Fruit fly (Drosophila melanogaster): ENCODE results near the gene Exo84.
A peak's percentile ranks its signal among the peaks of the same experiment; 100 is the strongest.

Gene Exo84

dm6 chr3R:26041417-26042101 is 10.5 kb downstream of the Exo84 start, which contains the start of gene gro (continued):
- TF ChIP-seq tna (GFP tag; IDR thresholded peaks at IDR 0.05; ENCODE audit: partially characterized antibody) (peak; percentile 77), odd (GFP tag; optimal IDR thresholded peaks at IDR 0.05) (no peak), jing (GFP tag; optimal IDR thresholded peaks at IDR 0.05) (no peak), tap (tag; optimal IDR thresholded peaks at IDR 0.05) (no peak), exex (tag; optimal IDR thresholded peaks at IDR 0.05) (no peak), CG6854 (GFP tag; optimal IDR thresholded peaks at IDR 0.05) (no peak), CG11398 (GFP tag; optimal IDR thresholded peaks at IDR 0.05) (peak; percentile 24), CG31388 (GFP tag; optimal IDR thresholded peaks at IDR 0.05) (peak; percentile 13), inv (GFP tag; IDR thresholded peaks at IDR 0.05; ENCODE audit: partially characterized antibody) (peak; percentile 72), MBD-R2 (GFP tag; IDR thresholded peaks at IDR 0.05) (peak; percentile 67), Dll (GFP tag; IDR thresholded peaks at IDR 0.05; ENCODE audit: partially characterized antibody) (peak; percentile 76), lbe (GFP tag; optimal IDR thresholded peaks at IDR 0.05) (peak; percentile 49), onecut (GFP tag; IDR thresholded peaks at IDR 0.05) (peak; percentile 66), CG10543 (GFP tag; optimal IDR thresholded peaks at IDR 0.05) (peak; percentile 75), dimm (GFP tag; IDR thresholded peaks at IDR 0.05) (0 out of 2 replicates have a peak, but pooled peaks have one; percentile 25), CG16813 (GFP tag; IDR thresholded peaks at IDR 0.05; ENCODE audit: partially characterized antibody) (peak; percentile 78), Atf6 (GFP tag; IDR thresholded peaks at IDR 0.05) (peak; percentile 69), trh (GFP tag; optimal IDR thresholded peaks at IDR 0.05) (peak; percentile 15), CG4328 (GFP tag; optimal IDR thresholded peaks at IDR 0.05) (peak; percentile 30), ase (GFP tag; IDR thresholded peaks at IDR 0.05) (0 out of 3 replicates have a peak, but pooled peaks have one; percentile 44), CG14441 (GFP tag; IDR thresholded peaks at IDR 0.05) (peak; percentile 55), chn (GFP tag; optimal IDR thresholded peaks at IDR 0.05) (peak; percentile 78), CG14860 (GFP tag; IDR thresholded peaks at IDR 0.05; ENCODE audit: partially characterized antibody) (peak; percentile 80), Dref (GFP tag; IDR thresholded peaks at IDR 0.05) (peak; percentile 99), emc (GFP tag; optimal IDR thresholded peaks at IDR 0.05) (peak; percentile 64), CG15073 (GFP tag; optimal IDR thresholded peaks at IDR 0.05) (no peak), p53 (GFP tag; optimal IDR thresholded peaks at IDR 0.05) (peak; percentile 68), hkb (optimal IDR thresholded peaks at IDR 0.05) (no peak), hkb (GFP tag; IDR thresholded peaks at IDR 0.05) (peak; percentile 75), CG32532 (GFP tag; IDR thresholded peaks at IDR 0.05) (peak; percentile 65; the same call in 1 of the 2 replicates), NC2β (GFP tag; optimal IDR thresholded peaks at IDR 0.05) (peak; percentile 81), CG11560 (tag; IDR thresholded peaks at IDR 0.05) (peak; percentile 65; the same call in 2 of the 3 replicates), CG9609 (GFP tag; optimal IDR thresholded peaks at IDR 0.05) (peak; percentile 76), CG9727 (GFP tag; optimal IDR thresholded peaks at IDR 0.05) (peak; percentile 51), sens (GFP tag) (peak; percentile 95), Camta (GFP tag; optimal IDR thresholded peaks at IDR 0.05) (peak; percentile 76), dati (GFP tag; IDR thresholded peaks at IDR 0.05) (no peak), Myb (GFP tag; optimal IDR thresholded peaks at IDR 0.05) (peak; percentile 66), CG4424 (GFP tag; optimal IDR thresholded peaks at IDR 0.05) (peak; percentile 56), Blimp-1 (GFP tag; optimal IDR thresholded peaks at IDR 0.05) (peak; percentile 55), CG12299 (tag; optimal IDR thresholded peaks at IDR 0.05) (peak; percentile 15), otp (GFP tag; IDR thresholded peaks at IDR 0.05) (peak; percentile 59; the same call in 1 of the 3 replicates), CG18764 (GFP tag; optimal IDR thresholded peaks at IDR 0.05) (peak; percentile 55), hb (GFP tag; IDR thresholded peaks at IDR 0.05; ENCODE audit: partially characterized antibody) (peak; percentile 81), zfh2 (GFP tag; optimal IDR thresholded peaks at IDR 0.05) (peak; percentile 72), unpg (GFP tag; optimal IDR thresholded peaks at IDR 0.05) (peak; percentile 64), vfl (GFP tag; optimal IDR thresholded peaks at IDR 0.05) (peak; percentile 68), CG7556 (GFP tag; optimal IDR thresholded peaks at IDR 0.05) (peak; percentile 39), CG12769 (tag; optimal IDR thresholded peaks at IDR 0.05) (peak; percentile 78), B-H1 (GFP tag; IDR thresholded peaks at IDR 0.05) (peak; percentile 37; the same call in 2 of the 3 replicates)

Measured in whole organism, embryonic.